Fruit fly (Drosophila melanogaster) whole organism, embryonic: ENCODE results near the gene CG42764.
A peak's percentile ranks its signal among the peaks of the same experiment; 100 is the strongest.

ENCODE experiments used
- Atf-2 ChIP-seq: fragments of 200-800 bp; sonication (Bioruptor generic); optimal IDR thresholded peaks from 2 replicates; lab custom pipeline; 2016; ENCODE audit warnings: missing biosample characterization, missing genetic modification characterization
- Bgb ChIP-seq: fragments of 200-800 bp; sonication (Bioruptor generic); IDR thresholded peaks from 2 replicates; pipeline ENCODE4 v1.3.6; 2022; ENCODE audit warnings: missing biosample characterization, missing genetic modification characterization; ENCODE audit not compliant: partially characterized antibody
- CG10366 ChIP-seq: fragments of 200-800 bp; sonication (Bioruptor generic); IDR thresholded peaks from 2 replicates; pipeline ENCODE4 v1.3.6; 2022; ENCODE audit warnings: missing biosample characterization, missing genetic modification characterization
- CG10462 ChIP-seq: fragments of 200-800 bp; sonication (Bioruptor generic); optimal IDR thresholded peaks from 2 replicates; lab custom pipeline; 2016; ENCODE audit warnings: missing biosample characterization, missing genetic modification characterization
- CG12391 ChIP-seq: fragments of 200-800 bp; sonication (Bioruptor generic); optimal IDR thresholded peaks from 3 replicates; lab custom pipeline; 2018; ENCODE audit warnings: missing biosample characterization, mild to moderate bottlenecking, missing genetic modification characterization, moderate library complexity
- CG13296 ChIP-seq: fragments of 200-800 bp; sonication (Bioruptor generic); optimal IDR thresholded peaks from 3 replicates; lab custom pipeline; 2018; ENCODE audit warnings: missing biosample characterization, mild to moderate bottlenecking, missing genetic modification characterization
- CG16779 ChIP-seq: fragments of 200-800 bp; sonication (Bioruptor generic); IDR thresholded peaks from 2 replicates; pipeline ENCODE4 v1.3.6; 2022; ENCODE audit warnings: missing biosample characterization, missing genetic modification characterization
- CG16815 ChIP-seq: fragments of 200-800 bp; sonication (Bioruptor generic); optimal IDR thresholded peaks from 3 replicates; lab custom pipeline; 2017; ENCODE audit warnings: missing biosample characterization, mild to moderate bottlenecking, missing genetic modification characterization
- CG17361 ChIP-seq: fragments of 200-800 bp; sonication (Bioruptor generic); IDR thresholded peaks from 3 replicates; pipeline ENCODE4 v1.3.6; 2022; ENCODE audit warnings: missing biosample characterization, missing genetic modification characterization
- CG1792 ChIP-seq: fragments of 200-800 bp; sonication (Bioruptor generic); optimal IDR thresholded peaks from 2 replicates; lab custom pipeline; 2016; ENCODE audit warnings: missing biosample characterization, missing genetic modification characterization
- CG2712 ChIP-seq: fragments of 200-800 bp; optimal IDR thresholded peaks from 3 replicates; lab custom pipeline; 2019; ENCODE audit warnings: missing biosample characterization, mild to moderate bottlenecking, missing genetic modification characterization, moderate library complexity
- CG30020 ChIP-seq: fragments of 200-800 bp; optimal IDR thresholded peaks from 2 replicates; lab custom pipeline; 2019; ENCODE audit warnings: missing biosample characterization, mild to moderate bottlenecking, missing genetic modification characterization, moderate library complexity
- CG30431 ChIP-seq: fragments of 200-800 bp; sonication (Bioruptor generic); optimal IDR thresholded peaks from 2 replicates; lab custom pipeline; 2017; ENCODE audit warnings: missing biosample characterization, missing genetic modification characterization
- CG31441 ChIP-seq: fragments of 200-800 bp; sonication (Bioruptor generic); IDR thresholded peaks from 2 replicates; pipeline ENCODE4 v1.3.6; 2022; ENCODE audit warnings: missing biosample characterization, missing genetic modification characterization
- CG33213 ChIP-seq: fragments of 200-800 bp; sonication (Bioruptor generic); optimal IDR thresholded peaks from 3 replicates; lab custom pipeline; 2016; ENCODE audit warnings: missing biosample characterization, missing genetic modification characterization
- CG7372 ChIP-seq: fragments of 200-800 bp; sonication (Bioruptor generic); IDR thresholded peaks from 2 replicates; pipeline ENCODE4 v1.3.6; 2022; ENCODE audit warnings: missing biosample characterization, missing genetic modification characterization
- Camta ChIP-seq: fragments of 200-800 bp; sonication (Bioruptor generic); optimal IDR thresholded peaks from 2 replicates; lab custom pipeline; 2016; ENCODE audit warnings: missing biosample characterization, missing genetic modification characterization
- Dbx ChIP-seq: fragments of 200-800 bp; sonication (Bioruptor generic); IDR thresholded peaks from 3 replicates; pipeline ENCODE4 v1.3.6; 2022; ENCODE audit warnings: missing biosample characterization, missing genetic modification characterization
- Doc2 ChIP-seq: fragments of 200-800 bp; sonication (Bioruptor generic); IDR thresholded peaks from 2 replicates; pipeline ENCODE4 v1.3.6; 2022; ENCODE audit warnings: missing biosample characterization, missing genetic modification characterization
- Doc3 ChIP-seq: fragments of 200-800 bp; sonication (Bioruptor generic); IDR thresholded peaks from 3 replicates; pipeline ENCODE4 v1.3.6; 2022; ENCODE audit warnings: missing biosample characterization, missing genetic modification characterization; ENCODE audit not compliant: partially characterized antibody
- Drgx ChIP-seq: fragments of 200-800 bp; sonication (Bioruptor generic); IDR thresholded peaks from 2 replicates; pipeline ENCODE4 v1.3.6; 2022; ENCODE audit warnings: missing biosample characterization, missing genetic modification characterization
- E2f2 ChIP-seq: fragments of 200-800 bp; sonication (Bioruptor generic); IDR thresholded peaks from 2 replicates; pipeline ENCODE4 v1.3.6; 2022; ENCODE audit warnings: missing biosample characterization, missing genetic modification characterization
- Hr3 ChIP-seq: fragments of 200-800 bp; sonication (Bioruptor generic); optimal IDR thresholded peaks from 3 replicates; lab custom pipeline; 2016; ENCODE audit warnings: missing biosample characterization, missing genetic modification characterization
- Hr39 ChIP-seq: fragments of >200 bp; optimal IDR thresholded peaks from 2 replicates; lab custom pipeline; 2017
- Hr51 ChIP-seq, 2 experiments: fragments of 200-800 bp; sonication (Bioruptor generic); optimal IDR thresholded peaks; 2 replicates in 1 of 2; 3 replicates in 1 of 2; lab custom pipeline; 2016 to 2018; ENCODE audit warnings: missing biosample characterization in 2 of 2, missing genetic modification characterization in 2 of 2, mild to moderate bottlenecking in 1 of 2, moderate library complexity in 1 of 2
- Kr ChIP-seq: fragments of 200-800 bp; sonication (Bioruptor generic); optimal IDR thresholded peaks from 2 replicates; lab custom pipeline; 2017; ENCODE audit warnings: missing biosample characterization, mild to moderate bottlenecking, missing genetic modification characterization
- Med ChIP-seq: fragments of 200-800 bp; sonication (Bioruptor generic); peaks from one replicate; lab custom pipeline; 2016; ENCODE audit warnings: missing biosample characterization, missing genetic modification characterization, mild to moderate bottlenecking, inconsistent platforms, moderate library complexity
- Oli ChIP-seq: fragments of 200-800 bp; sonication (Bioruptor generic); optimal IDR thresholded peaks from 2 replicates; lab custom pipeline; 2018; ENCODE audit warnings: missing biosample characterization, mild to moderate bottlenecking, missing genetic modification characterization, moderate library complexity
- Rfx ChIP-seq: fragments of 200-800 bp; sonication (Bioruptor generic); IDR thresholded peaks from 2 replicates; pipeline ENCODE4 v1.3.6; 2022; ENCODE audit warnings: missing biosample characterization, missing genetic modification characterization
- Sin3A ChIP-seq: fragments of >200 bp; optimal IDR thresholded peaks from 2 replicates; lab custom pipeline; 2018
- bowl ChIP-seq: fragments of 200-800 bp; sonication (Bioruptor generic); IDR thresholded peaks from 2 replicates; pipeline ENCODE4 v1.3.6; 2022; ENCODE audit warnings: missing biosample characterization, missing genetic modification characterization
- br ChIP-seq: fragments of >200 bp; optimal IDR thresholded peaks from 2 replicates; lab custom pipeline; 2017
- da ChIP-seq: fragments of 200-800 bp; sonication (Bioruptor generic); optimal IDR thresholded peaks from 2 replicates; lab custom pipeline; 2016; ENCODE audit warnings: missing biosample characterization, missing genetic modification characterization
- fd64A ChIP-seq: fragments of 200-800 bp; sonication (Bioruptor generic); optimal IDR thresholded peaks from 3 replicates; lab custom pipeline; 2018; ENCODE audit warnings: missing biosample characterization, mild to moderate bottlenecking, missing genetic modification characterization
- gcm2 ChIP-seq: fragments of 200-800 bp; sonication (Bioruptor generic); optimal IDR thresholded peaks from 2 replicates; lab custom pipeline; 2016; ENCODE audit warnings: missing biosample characterization, missing genetic modification characterization
- grn ChIP-seq: fragments of 200-800 bp; sonication (Bioruptor generic); optimal IDR thresholded peaks from 3 replicates; lab custom pipeline; 2017; ENCODE audit warnings: missing biosample characterization, missing genetic modification characterization
- gsb-n ChIP-seq: fragments of 200-800 bp; sonication (Bioruptor generic); optimal IDR thresholded peaks from 3 replicates; lab custom pipeline; 2018; ENCODE audit warnings: missing biosample characterization, mild to moderate bottlenecking, missing genetic modification characterization
- h ChIP-seq: fragments of >200 bp; optimal IDR thresholded peaks from 2 replicates; lab custom pipeline; 2017
- insv ChIP-seq, 2 experiments: fragments of 200-800 bp; sonication (Bioruptor generic); optimal IDR thresholded peaks; 3 replicates each; lab custom pipeline; 2016 to 2018; ENCODE audit warnings: missing biosample characterization in 2 of 2, missing genetic modification characterization in 2 of 2
- jing ChIP-seq: fragments of 200-800 bp; sonication (Bioruptor generic); optimal IDR thresholded peaks from 2 replicates; lab custom pipeline; 2018; ENCODE audit warnings: missing biosample characterization, mild to moderate bottlenecking, missing genetic modification characterization
- ken ChIP-seq: fragments of 200-800 bp; sonication (Bioruptor generic); IDR thresholded peaks from 3 replicates; pipeline ENCODE4 v1.3.6; 2022; ENCODE audit warnings: missing biosample characterization, missing genetic modification characterization
- mirr ChIP-seq: fragments of 200-800 bp; sonication (Bioruptor generic); optimal IDR thresholded peaks from 3 replicates; lab custom pipeline; 2018; ENCODE audit warnings: missing biosample characterization, mild to moderate bottlenecking, missing genetic modification characterization
- oc ChIP-seq: fragments of 200-800 bp; sonication (Bioruptor generic); optimal IDR thresholded peaks from 2 replicates; lab custom pipeline; 2018; ENCODE audit warnings: missing biosample characterization, mild to moderate bottlenecking, missing genetic modification characterization, moderate library complexity
- otp ChIP-seq: fragments of 200-800 bp; sonication (Bioruptor generic); IDR thresholded peaks from 3 replicates; pipeline ENCODE4, ENCODE4 v1.3.6; 2022; ENCODE audit warnings: missing biosample characterization, missing genetic modification characterization
- slbo ChIP-seq: fragments of 200-800 bp; sonication (Bioruptor generic); IDR thresholded peaks from 2 replicates; pipeline ENCODE4 v1.3.6; 2022; ENCODE audit warnings: missing biosample characterization, missing genetic modification characterization
- sna ChIP-seq: fragments of 200-800 bp; sonication (Bioruptor generic); IDR thresholded peaks from 2 replicates; pipeline ENCODE4 v1.3.6; 2022; ENCODE audit warnings: missing biosample characterization, missing genetic modification characterization; ENCODE audit not compliant: partially characterized antibody
- stwl ChIP-seq: fragments of 200-800 bp; sonication (Bioruptor generic); optimal IDR thresholded peaks from 3 replicates; lab custom pipeline; 2018; ENCODE audit warnings: missing biosample characterization, mild to moderate bottlenecking, missing genetic modification characterization, moderate library complexity
- tgo ChIP-seq: fragments of 200-800 bp; sonication (Bioruptor generic); IDR thresholded peaks from 3 replicates; pipeline ENCODE4 v1.3.6; 2022; ENCODE audit warnings: missing biosample characterization, missing genetic modification characterization
- tna ChIP-seq: fragments of 200-800 bp; sonication (Bioruptor generic); IDR thresholded peaks from 2 replicates; pipeline ENCODE4 v1.3.6; 2022; ENCODE audit warnings: missing biosample characterization, missing genetic modification characterization; ENCODE audit not compliant: partially characterized antibody
- tup ChIP-seq: fragments of 200-800 bp; sonication (Bioruptor generic); optimal IDR thresholded peaks from 2 replicates; lab custom pipeline; 2016; ENCODE audit warnings: missing biosample characterization, mild to moderate bottlenecking, missing genetic modification characterization, moderate library complexity
- zfh1 ChIP-seq: fragments of 200-800 bp; sonication (Bioruptor generic); IDR thresholded peaks from 3 replicates; pipeline ENCODE4 v1.3.6; 2022; ENCODE audit warnings: missing biosample characterization, missing genetic modification characterization

The CG42764 gene

dm6 chr3L:20444815-20445519 is 20.9 kb downstream of the CG42764 start (continued):
- TF ChIP-seq CG10366 (peak; percentile 90), CG30431 (GFP tag; lab: Kevin White, UChicago) (peak; percentile 65), zfh1 (GFP tag; lab: Robert Waterston, UW) (peak; percentile 94), da (no peak), Med (GFP tag; lab: Kevin White, UChicago) (peak; percentile 86), Doc3 (no peak), ken (GFP tag; lab: Robert Waterston, UW) (peak; percentile 89), oc (tag; lab: Kevin White, UChicago) (peak; percentile 81), gcm2 (GFP tag; lab: Kevin White, UChicago) (peak; percentile 33), h (no peak), Dbx (GFP tag; lab: Robert Waterston, UW) (peak; percentile 87), Atf-2 (GFP tag; lab: Kevin White, UChicago) (no peak), mirr (GFP tag; lab: Kevin White, UChicago) (no peak), jing (GFP tag; lab: Kevin White, UChicago) (peak; percentile 53), CG16779 (GFP tag; lab: Robert Waterston, UW) (peak; percentile 61; the same call in 1 of the 2 replicates), Sin3A (lab: Kevin White, UChicago) (no peak), CG31441 (GFP tag; lab: Robert Waterston, UW) (peak; percentile 89), Doc2 (GFP tag; lab: Robert Waterston, UW) (peak; percentile 78; the same call in 1 of the 2 replicates), tgo (GFP tag; lab: Robert Waterston, UW) (peak; percentile 91), CG10462 (GFP tag; lab: Kevin White, UChicago) (peak; percentile 54), otp (GFP tag; lab: Robert Waterston, UW) (peak; percentile 84), CG30020 (tag; lab: Kevin White, UChicago) (peak; percentile 3), CG2712 (tag; lab: Kevin White, UChicago) (peak; percentile 91), E2f2 (GFP tag; lab: Robert Waterston, UW) (peak; percentile 69), CG12391 (tag; lab: Kevin White, UChicago) (peak; percentile 84), Hr51 (GFP tag; optimal IDR thresholded peaks at IDR 0.05; lab: Kevin White, UChicago) (peak in 1 of 2 experiments; percentile 90), CG7372 (GFP tag; lab: Robert Waterston, UW) (peak; percentile 87), sna (GFP tag; lab: Robert Waterston, UW) (no peak), CG13296 (GFP tag; lab: Kevin White, UChicago) (peak; percentile 74), tup (GFP tag; lab: Kevin White, UChicago) (peak; percentile 45), bowl (peak; percentile 84), Oli (peak; percentile 86), stwl (tag; lab: Kevin White, UChicago) (no peak), br (lab: Kevin White, UChicago) (no peak), Bgb (0 out of 2 replicates have a peak, but pooled peaks have one; percentile 21), fd64A (GFP tag; lab: Kevin White, UChicago) (peak; percentile 68), CG33213 (GFP tag; lab: Kevin White, UChicago) (no peak), Kr (no peak), CG16815 (GFP tag; lab: Kevin White, UChicago) (peak; percentile 79), grn (GFP tag; lab: Kevin White, UChicago) (peak; percentile 23), CG17361 (GFP tag; lab: Robert Waterston, UW) (peak; percentile 92), Drgx (GFP tag; lab: Robert Waterston, UW) (peak; percentile 90), gsb-n (tag; lab: Kevin White, UChicago) (peak; percentile 74), Hr3 (GFP tag; lab: Kevin White, UChicago) (peak; percentile 77), insv (GFP tag; optimal IDR thresholded peaks at IDR 0.05; lab: Kevin White, UChicago) (no peak), tna (GFP tag; lab: Robert Waterston, UW) (0 out of 2 replicates have a peak, but pooled peaks have one; percentile 27), CG1792 (no peak), slbo (GFP tag; lab: Robert Waterston, UW) (peak; percentile 89), Rfx (GFP tag; lab: Robert Waterston, UW) (peak; percentile 91), Hr39 (lab: Kevin White, UChicago) (no peak), Camta (GFP tag; lab: Kevin White, UChicago) (peak; percentile 40)
